Worm (Caenorhabditis elegans) whole organism, L1 larva: ENCODE data around the gene F17C11.13.

Source experiments
- ama-1 ChIP-seq: fragments of 150-350 bp; optimal IDR thresholded peaks from 2 replicates; lab custom pipeline; 2014
- elt-2 ChIP-seq: sonication (generic microtip); optimal IDR thresholded peaks from 2 replicates; lab custom pipeline; 2016; ENCODE audit warnings: missing genetic modification characterization, mild to moderate bottlenecking, inconsistent platforms, missing compliant biosample characterization, missing genetic modification reagents
- nhr-11 ChIP-seq: fragments of 150-350 bp; optimal IDR thresholded peaks from 2 replicates; lab custom pipeline; 2014; ENCODE audit warnings: missing biosample characterization, missing genetic modification characterization
- nhr-84 ChIP-seq: sonication (generic microtip); optimal IDR thresholded peaks from 2 replicates; lab custom pipeline; 2017; ENCODE audit warnings: missing biosample characterization, missing genetic modification characterization
- pqm-1 ChIP-seq: sonication (generic microtip); optimal IDR thresholded peaks from 3 replicates; lab custom pipeline; 2017; ENCODE audit warnings: missing biosample characterization, missing genetic modification characterization
- snpc-4 ChIP-seq: fragments of 150-350 bp; optimal IDR thresholded peaks from 2 replicates; lab custom pipeline; 2014; ENCODE audit warnings: missing biosample characterization, missing genetic modification characterization
- unc-86 ChIP-seq: sonication (generic microtip); optimal IDR thresholded peaks from 2 replicates; lab custom pipeline; 2016; ENCODE audit warnings: missing genetic modification characterization, missing compliant biosample characterization

DNA sequence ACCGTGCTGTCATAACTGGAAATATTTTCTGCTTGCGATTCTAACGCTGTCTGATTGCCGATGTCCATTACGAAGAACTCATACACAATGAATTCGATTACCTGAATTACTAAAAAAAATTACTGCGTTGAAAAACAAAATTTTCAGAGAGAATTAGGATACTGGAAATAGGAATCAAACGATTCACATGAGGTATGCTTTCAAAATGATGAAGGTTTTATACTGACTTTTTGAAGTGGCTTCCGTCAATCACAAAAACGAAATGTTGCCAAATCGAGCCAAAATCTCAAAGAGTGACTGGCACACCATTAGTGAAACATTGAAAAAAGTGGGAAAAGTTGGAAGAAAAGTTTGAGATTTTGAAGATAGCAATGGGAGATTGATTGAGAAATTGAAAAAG is 46.7 kb upstream of the F17C11.13 start, which contains the start of gene zzz-1:
- no peak for TF ChIP-seq ama-1
- TF ChIP-seq nhr-84 = no peak
- TF ChIP-seq elt-2 = no peak
- TF ChIP-seq snpc-4 (tag; lab: Kevin White, UChicago) = no peak
- TF ChIP-seq nhr-11 (tag; lab: Kevin White, UChicago) = no peak
- TF ChIP-seq unc-86 = no peak
- no peak for TF ChIP-seq pqm-1
